Worm (Caenorhabditis elegans) whole organism, early embryonic: Measurements from ENCODE around the gene T25D1.3.
"Not testable (repeated sequence)": the region's sequence is repeated elsewhere in the genome, so short reads cannot be mapped to it uniquely, and the experiment has no call there.

Experiments
- B0310.2 ChIP-seq: sonication (generic microtip); optimal IDR thresholded peaks from 2 replicates; lab custom pipeline; 2016; ENCODE audit warnings: mild to moderate bottlenecking, missing genetic modification characterization, missing compliant biosample characterization
- ama-1 ChIP-seq: fragments of 150-350 bp; optimal IDR thresholded peaks from 2 replicates; lab custom pipeline; 2014
- sea-1 ChIP-seq: fragments of 200-800 bp; sonication (Bioruptor generic); conservative IDR thresholded peaks from 2 replicates; pipeline ENCODE4 v1.3.6; 2022; ENCODE audit warnings: missing genetic modification characterization, missing compliant biosample characterization

DNA sequence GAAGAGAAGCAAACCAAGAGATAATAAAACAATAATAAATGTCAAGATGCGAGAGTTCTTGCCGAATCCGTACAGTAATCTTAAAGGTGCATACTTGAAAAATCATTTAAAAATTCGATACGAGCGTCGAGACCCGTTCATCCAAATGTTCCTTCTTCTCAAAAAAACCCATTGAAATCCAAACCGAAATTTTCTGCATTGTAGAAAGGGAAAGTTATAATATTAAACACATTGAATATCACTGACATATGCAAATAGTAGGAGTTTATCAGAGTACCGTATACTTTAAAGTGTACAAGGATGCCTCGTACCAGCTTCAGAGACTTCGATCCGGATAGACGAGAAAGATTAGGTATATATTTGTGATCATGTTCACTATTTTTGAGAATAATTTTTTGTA is 9.8 kb downstream of the T25D1.3 start, which contains the start of gene T25D1.2:
- TF ChIP-seq sea-1 (GFP tag; lab: Robert Waterston, UW); ama-1 (lab: Kevin White, UChicago); B0310.2 (tag; lab: Kevin White, UChicago): not testable (repeated sequence)
